Fruit fly (Drosophila melanogaster): ENCODE measurements around the gene CG43051.

DNA sequence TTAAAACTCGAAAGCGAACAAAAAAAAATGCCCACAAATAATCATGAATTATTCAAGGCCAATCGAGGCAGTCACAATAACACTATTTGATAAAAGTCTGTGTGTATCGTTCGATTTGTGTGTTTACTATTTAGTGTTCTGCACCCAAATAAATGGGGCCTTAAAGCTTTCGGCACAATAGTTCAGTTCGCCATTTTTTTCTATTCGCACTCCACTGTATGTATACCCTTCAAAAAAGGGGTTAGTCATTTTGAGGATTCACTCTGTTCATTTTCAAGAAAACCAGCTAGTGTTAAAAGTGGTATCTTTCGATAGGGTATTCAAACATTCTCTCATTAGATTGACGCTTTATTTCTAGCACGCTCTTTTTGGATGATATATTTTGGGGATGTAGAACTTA lies 40.1 kb upstream of the CG43051 start:
- TF ChIP-seq Vsx2 (GFP tag; optimal IDR thresholded peaks at IDR 0.05; ENCODE audit: partially characterized antibody) (no peak), dl (GFP tag; optimal IDR thresholded peaks at IDR 0.05; ENCODE audit: insufficient read depth in 1 of 2, partially characterized antibody in 2 of 2) (no peak), Hnf4 (GFP tag; optimal IDR thresholded peaks at IDR 0.05) (no peak), Rel (GFP tag; optimal IDR thresholded peaks at IDR 0.05) (no peak), Rel (tag; optimal IDR thresholded peaks at IDR 0.05) (no peak), ey (GFP tag; optimal IDR thresholded peaks at IDR 0.05) (no peak), fru (GFP tag; optimal IDR thresholded peaks at IDR 0.05) (no peak), h (GFP tag; optimal IDR thresholded peaks at IDR 0.05) (no peak)

Measured in whole organism, wandering third instar larva.